Fruit fly (Drosophila melanogaster): Measurements from ENCODE around the gene BicD.
A peak's percentile ranks its signal among the peaks of the same experiment; 100 is the strongest.

BicD gene

dm6 chr2L:17421366-17421765, 51.6 kb downstream of the BicD start:
- no peak for TF ChIP-seq pad (GFP tag; optimal IDR thresholded peaks at IDR 0.05)
- TF ChIP-seq Mnt (GFP tag; optimal IDR thresholded peaks at IDR 0.05): no peak
- no peak for TF ChIP-seq CG14711 (tag; optimal IDR thresholded peaks at IDR 0.05)
- no peak for TF ChIP-seq Clk (GFP tag; optimal IDR thresholded peaks at IDR 0.05)
- no peak for TF ChIP-seq ovo (GFP tag; optimal IDR thresholded peaks at IDR 0.05)
- TF ChIP-seq cnc (optimal IDR thresholded peaks at IDR 0.05): no peak
- no peak for TF ChIP-seq CG12768 (GFP tag; optimal IDR thresholded peaks at IDR 0.05)
- TF ChIP-seq CG5204 (GFP tag; optimal IDR thresholded peaks at IDR 0.05): no peak
- TF ChIP-seq CG11617 (GFP tag; optimal IDR thresholded peaks at IDR 0.05): no peak
- no peak for TF ChIP-seq CG7045 (GFP tag; optimal IDR thresholded peaks at IDR 0.05)
- TF ChIP-seq CG33017 (tag; optimal IDR thresholded peaks at IDR 0.05): no peak
- TF ChIP-seq kay (GFP tag; ENCODE audit: borderline replicate concordance): no peak
- no peak for TF ChIP-seq toe (GFP tag; optimal IDR thresholded peaks at IDR 0.05)
- TF ChIP-seq bab1 (GFP tag; optimal IDR thresholded peaks at IDR 0.05): no peak
- TF ChIP-seq Crg-1 (GFP tag; optimal IDR thresholded peaks at IDR 0.05): no peak
- no peak for TF ChIP-seq Hr96 (GFP tag; optimal IDR thresholded peaks at IDR 0.05)
- no peak for TF ChIP-seq CG7101 (tag; optimal IDR thresholded peaks at IDR 0.05)
- TF ChIP-seq cic (GFP tag; optimal IDR thresholded peaks at IDR 0.05): no peak
- no peak for TF ChIP-seq CG1620 (GFP tag; optimal IDR thresholded peaks at IDR 0.05)
- no peak for TF ChIP-seq tj (GFP tag; optimal IDR thresholded peaks at IDR 0.05)

- TF ChIP-seq CG33017 (tag; optimal IDR thresholded peaks at IDR 0.05) (no peak), kay (GFP tag; ENCODE audit: borderline replicate concordance) (peak; percentile 55)
Observed at dm6 chr2L:17420419-17420818, 52.6 kb downstream of the BicD start.

dm6 chr2L:17412533-17412932, 60.5 kb downstream of the BicD start, which contains the start of gene Rsph9:
Gene Rsph9, minus strand, starts transcription at chr2L:17412633.
- no peak for TF ChIP-seq Hr96 (GFP tag; optimal IDR thresholded peaks at IDR 0.05)
- no peak for TF ChIP-seq CG7045 (GFP tag; optimal IDR thresholded peaks at IDR 0.05)

- TF ChIP-seq Clk (GFP tag; optimal IDR thresholded peaks at IDR 0.05): peak; percentile 74
- no peak for TF ChIP-seq kay (GFP tag; ENCODE audit: borderline replicate concordance)
- peak; percentile 77 for TF ChIP-seq CG14711 (tag; optimal IDR thresholded peaks at IDR 0.05)
- TF ChIP-seq CG12768 (GFP tag; optimal IDR thresholded peaks at IDR 0.05): peak; percentile 73
- peak; percentile 85 for TF ChIP-seq CG7101 (tag; optimal IDR thresholded peaks at IDR 0.05)
- no peak for TF ChIP-seq CG5204 (GFP tag; optimal IDR thresholded peaks at IDR 0.05)
- peak; percentile 92 for TF ChIP-seq tj (GFP tag; optimal IDR thresholded peaks at IDR 0.05)
- TF ChIP-seq Hr96 (GFP tag; optimal IDR thresholded peaks at IDR 0.05): peak; percentile 73
- peak; percentile 33 for TF ChIP-seq cic (GFP tag; optimal IDR thresholded peaks at IDR 0.05)
- TF ChIP-seq CG7045 (GFP tag; optimal IDR thresholded peaks at IDR 0.05): peak; percentile 79
- peak; percentile 73 for TF ChIP-seq CG33017 (tag; optimal IDR thresholded peaks at IDR 0.05)
- peak; percentile 77 for TF ChIP-seq CG1620 (GFP tag; optimal IDR thresholded peaks at IDR 0.05)
- TF ChIP-seq bab1 (GFP tag; optimal IDR thresholded peaks at IDR 0.05): peak; percentile 67
- TF ChIP-seq toe (GFP tag; optimal IDR thresholded peaks at IDR 0.05): peak; percentile 78
- peak; percentile 78 for TF ChIP-seq Mnt (GFP tag; optimal IDR thresholded peaks at IDR 0.05)
- TF ChIP-seq cnc (optimal IDR thresholded peaks at IDR 0.05): no peak
- peak; percentile 65 for TF ChIP-seq pad (GFP tag; optimal IDR thresholded peaks at IDR 0.05)
- TF ChIP-seq Crg-1 (GFP tag; optimal IDR thresholded peaks at IDR 0.05): peak; percentile 61
- peak; percentile 74 for TF ChIP-seq ovo (GFP tag; optimal IDR thresholded peaks at IDR 0.05)
- TF ChIP-seq CG11617 (GFP tag; optimal IDR thresholded peaks at IDR 0.05): peak; percentile 78
Observed at dm6 chr2L:17410358-17410757, 62.7 kb downstream of the BicD start, which contains the start of the genes Polr2J and CG15141. Gene Polr2J, minus strand, starts transcription at chr2L:17410406. Gene CG15141, plus strand, starts transcription at chr2L:17410641.
